Fruit fly (Drosophila melanogaster) whole organism, prepupa: ENCODE results near the gene slmb.

ENCODE experiments used
- Blimp-1 ChIP-seq: fragments of 200-800 bp; sonication (Bioruptor generic); optimal IDR thresholded peaks from 3 replicates; lab custom pipeline; 2017; ENCODE audit warnings: missing biosample characterization, missing genetic modification characterization, mild to moderate bottlenecking, moderate library complexity, missing genetic modification reagents
- CG31627 ChIP-seq: fragments of 200-800 bp; sonication (Bioruptor generic); optimal IDR thresholded peaks from 3 replicates; lab custom pipeline; 2016; ENCODE audit warnings: missing biosample characterization, missing genetic modification characterization
- CG6163 ChIP-seq: fragments of 200-800 bp; sonication (Bioruptor generic); IDR thresholded peaks from 3 replicates; pipeline ENCODE4 v1.3.6; 2022; ENCODE audit warnings: missing biosample characterization, missing genetic modification characterization
- Gug ChIP-seq: fragments of 200-800 bp; sonication (Bioruptor generic); IDR thresholded peaks from 2 replicates; pipeline ENCODE4 v1.3.6; 2022; ENCODE audit warnings: missing biosample characterization, missing genetic modification characterization
- acj6 ChIP-seq: fragments of 200-800 bp; sonication (Bioruptor generic); optimal IDR thresholded peaks from 3 replicates; lab custom pipeline; 2016; ENCODE audit warnings: missing biosample characterization, missing genetic modification characterization
- vri ChIP-seq: fragments of 200-800 bp; sonication (Bioruptor generic); optimal IDR thresholded peaks from 3 replicates; lab custom pipeline; 2016; ENCODE audit warnings: missing biosample characterization, mild to moderate bottlenecking, missing genetic modification characterization

DNA sequence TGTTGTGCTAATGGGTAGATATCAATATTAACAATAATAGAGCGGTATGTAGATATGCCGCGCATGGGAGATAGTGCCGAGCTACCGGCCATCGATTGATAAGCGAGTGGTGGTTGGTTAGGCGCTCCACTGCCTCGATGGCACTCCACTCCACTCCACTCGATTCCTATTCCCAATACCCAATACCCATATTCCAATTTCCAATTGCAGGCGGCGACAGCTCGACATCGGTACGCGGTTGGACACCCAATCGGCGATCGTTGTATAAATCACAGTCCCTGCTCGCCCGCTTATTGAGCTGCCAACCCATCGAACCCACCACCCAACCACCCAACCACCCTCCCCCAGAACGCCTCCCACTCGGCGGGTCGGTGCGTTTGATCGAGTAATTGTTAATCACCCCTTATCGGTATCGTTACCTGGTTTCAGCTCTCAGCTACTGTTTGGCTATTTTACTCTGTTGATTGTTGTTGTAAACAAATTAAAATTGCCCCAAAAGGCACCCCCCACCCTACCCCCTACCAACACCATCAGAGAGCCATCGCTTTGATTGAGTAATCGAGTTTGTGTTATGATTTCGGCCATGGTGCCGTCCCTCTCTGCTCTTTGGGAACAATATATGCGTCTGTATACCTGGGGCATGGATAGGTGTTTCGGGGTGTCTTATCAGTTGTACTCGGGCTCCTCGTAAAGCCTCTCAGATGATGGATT, 46.3 kb downstream of the slmb start, which contains the start of gene HHEX:
- TF ChIP-seq Gug (GFP tag; lab: Robert Waterston, UW) (no peak), CG31627 (GFP tag; lab: Kevin White, UChicago) (no peak), vri (GFP tag; lab: Kevin White, UChicago) (peak; percentile 63), Blimp-1 (GFP tag; lab: Kevin White, UChicago) (no peak), CG6163 (GFP tag; lab: Robert Waterston, UW) (no peak), acj6 (GFP tag; lab: Kevin White, UChicago) (no peak)
